Fruit fly (Drosophila melanogaster): ENCODE results near the gene Ugt303A1.

Ugt303A1 gene

DNA sequence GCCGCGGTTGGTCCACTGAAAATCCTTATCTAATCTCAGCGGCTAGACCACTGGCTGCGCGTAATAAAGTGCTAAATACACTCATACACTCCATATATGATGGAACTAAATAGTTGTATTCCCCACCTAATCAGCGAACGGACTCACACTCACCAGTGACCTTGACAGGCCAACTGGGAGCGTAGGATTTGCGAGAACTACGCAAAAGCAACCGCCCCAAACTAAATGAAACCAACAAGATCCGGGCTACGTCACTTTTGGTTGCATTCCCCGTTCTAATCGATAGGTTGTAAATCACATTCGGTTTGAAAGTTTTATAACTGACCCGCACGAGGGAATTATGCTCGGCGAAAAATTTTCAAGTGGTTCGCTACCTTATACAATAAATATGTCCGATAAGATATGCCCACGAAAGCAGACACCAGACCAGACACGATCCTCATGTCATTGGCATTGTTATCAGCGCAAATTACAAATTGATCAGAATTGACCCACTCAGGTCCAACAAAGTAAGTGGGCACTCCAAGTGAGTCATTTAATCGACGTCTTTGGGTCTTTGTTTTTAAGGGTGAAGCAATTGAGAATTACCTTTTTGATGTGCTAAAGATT, 24.0 kb downstream of the Ugt303A1 start:
- no peak for TF ChIP-seq CG2116 (GFP tag; optimal IDR thresholded peaks at IDR 0.05)
- TF ChIP-seq sens-2 (GFP tag; IDR thresholded peaks at IDR 0.05) = no peak
- TF ChIP-seq ac (GFP tag; optimal IDR thresholded peaks at IDR 0.05) = no peak
- peak; percentile 41 for TF ChIP-seq gem (tag; optimal IDR thresholded peaks at IDR 0.05)
- TF ChIP-seq CG10462 (GFP tag; optimal IDR thresholded peaks at IDR 0.05) = no peak
- no peak for TF ChIP-seq ro (GFP tag; IDR thresholded peaks at IDR 0.05)
- TF ChIP-seq CG34376 (GFP tag; optimal IDR thresholded peaks at IDR 0.05) = peak; percentile 64
- TF ChIP-seq luna (GFP tag; optimal IDR thresholded peaks at IDR 0.05) = no peak
- TF ChIP-seq gcm2 (GFP tag; optimal IDR thresholded peaks at IDR 0.05) = no peak
- no peak for TF ChIP-seq al (GFP tag; IDR thresholded peaks at IDR 0.05)
- TF ChIP-seq CG4730 (GFP tag; IDR thresholded peaks at IDR 0.05) = no peak
- TF ChIP-seq Dref (GFP tag; IDR thresholded peaks at IDR 0.05) = no peak
- TF ChIP-seq CG12942 (GFP tag; optimal IDR thresholded peaks at IDR 0.05) = no peak
- TF ChIP-seq HLH54F (GFP tag; optimal IDR thresholded peaks at IDR 0.05) = no peak
- TF ChIP-seq CG11247 (GFP tag; IDR thresholded peaks at IDR 0.05) = 0 out of 2 replicates have a peak, but pooled peaks have one; percentile 29
- no peak for TF ChIP-seq lab (GFP tag; optimal IDR thresholded peaks at IDR 0.05)
- no peak for TF ChIP-seq jumu (GFP tag; optimal IDR thresholded peaks at IDR 0.05)
- TF ChIP-seq Camta (GFP tag; optimal IDR thresholded peaks at IDR 0.05) = no peak
- no peak for TF ChIP-seq jigr1 (GFP tag; IDR thresholded peaks at IDR 0.05)
- no peak for TF ChIP-seq ttk (GFP tag; IDR thresholded peaks at IDR 0.05)
- TF ChIP-seq Blimp-1 (GFP tag; optimal IDR thresholded peaks at IDR 0.05) = no peak
- TF ChIP-seq crc (GFP tag; optimal IDR thresholded peaks at IDR 0.05) = no peak
- no peak for TF ChIP-seq maf-S (GFP tag; optimal IDR thresholded peaks at IDR 0.05)
- no peak for TF ChIP-seq grau (tag; optimal IDR thresholded peaks at IDR 0.05)
- peak in 1 of 2 experiments; percentile 84 for TF ChIP-seq Pdp1 (GFP tag; optimal IDR thresholded peaks at IDR 0.05)
- no peak for TF ChIP-seq CG3726 (GFP tag; IDR thresholded peaks at IDR 0.05)
- peak; percentile 6 for TF ChIP-seq CG12769 (tag; optimal IDR thresholded peaks at IDR 0.05)
- no peak for TF ChIP-seq gt (GFP tag; IDR thresholded peaks at IDR 0.05)
- TF ChIP-seq CG14965 (GFP tag; optimal IDR thresholded peaks at IDR 0.05; ENCODE audit: borderline replicate concordance) = no peak
- TF ChIP-seq ATbp (GFP tag; optimal IDR thresholded peaks at IDR 0.05) = no peak
- no peak for TF ChIP-seq CG11695 (GFP tag; IDR thresholded peaks at IDR 0.05)
- TF ChIP-seq CG11398 (GFP tag; optimal IDR thresholded peaks at IDR 0.05) = no peak
- TF ChIP-seq Kr (GFP tag; optimal IDR thresholded peaks at IDR 0.05) = no peak
- no peak for TF ChIP-seq CG6854 (GFP tag; optimal IDR thresholded peaks at IDR 0.05)
- no peak for TF ChIP-seq HLH3B (GFP tag; IDR thresholded peaks at IDR 0.05)
- TF ChIP-seq sisA (GFP tag; IDR thresholded peaks at IDR 0.05) = no peak
- TF ChIP-seq exex (tag; optimal IDR thresholded peaks at IDR 0.05) = peak; percentile 98
- TF ChIP-seq CG18619 (GFP tag; optimal IDR thresholded peaks at IDR 0.05) = no peak
- no peak for TF ChIP-seq CG8089 (GFP tag; optimal IDR thresholded peaks at IDR 0.05)
- TF ChIP-seq CG13287 (GFP tag; IDR thresholded peaks at IDR 0.05; ENCODE audit: partially characterized antibody) = no peak
- TF ChIP-seq Six4 (GFP tag; optimal IDR thresholded peaks at IDR 0.05) = no peak
- TF ChIP-seq sqz (GFP tag; optimal IDR thresholded peaks at IDR 0.05) = no peak
- TF ChIP-seq cwo (GFP tag; optimal IDR thresholded peaks at IDR 0.05) = peak; percentile 86
- TF ChIP-seq CG3838 (GFP tag; optimal IDR thresholded peaks at IDR 0.05) = no peak
- TF ChIP-seq CG10543 (GFP tag; optimal IDR thresholded peaks at IDR 0.05) = peak; percentile 24
- no peak for TF ChIP-seq pho (GFP tag; optimal IDR thresholded peaks at IDR 0.05)
- 0 out of 2 replicates have a peak, but pooled peaks have one; percentile 9 for TF ChIP-seq sob (GFP tag; IDR thresholded peaks at IDR 0.05)
- TF ChIP-seq tin (GFP tag; optimal IDR thresholded peaks at IDR 0.05) = no peak
- no peak for TF ChIP-seq hth (optimal IDR thresholded peaks at IDR 0.05)
- peak; percentile 83 for TF ChIP-seq Hey (tag; optimal IDR thresholded peaks at IDR 0.05)
- no peak for TF ChIP-seq dysf (GFP tag; IDR thresholded peaks at IDR 0.05)
